Fruit fly (Drosophila melanogaster): Measurements from ENCODE around the gene Boh2.

Gene Boh2

dm6 chr2L:11155166-11155958, 23.5 kb upstream of the Boh2 start, which contains the start of gene CG6287 (continued):
- TF ChIP-seq net (GFP tag; optimal IDR thresholded peaks at IDR 0.05) (peak; percentile 92), fd59A (GFP tag; optimal IDR thresholded peaks at IDR 0.05) (peak; percentile 79), vri (GFP tag; optimal IDR thresholded peaks at IDR 0.05) (peak; percentile 81), CG6163 (GFP tag; IDR thresholded peaks at IDR 0.05) (peak; percentile 96), CG9139 (GFP tag; optimal IDR thresholded peaks at IDR 0.05) (peak; percentile 63), CG15336 (GFP tag; IDR thresholded peaks at IDR 0.05) (peak; percentile 97), Gug (GFP tag; IDR thresholded peaks at IDR 0.05) (peak; percentile 97), Hr38 (GFP tag; optimal IDR thresholded peaks at IDR 0.05) (peak; percentile 56), CG11294 (GFP tag; IDR thresholded peaks at IDR 0.05) (peak; percentile 96), CG11762 (GFP tag; optimal IDR thresholded peaks at IDR 0.05; ENCODE audit: insufficient read depth) (peak; percentile 93)

- TF ChIP-seq CG1621 (tag; optimal IDR thresholded peaks at IDR 0.05) (no peak), CG6276 (GFP tag; optimal IDR thresholded peaks at IDR 0.05) (no peak), esn (GFP tag; optimal IDR thresholded peaks at IDR 0.05) (no peak), Sox14 (GFP tag; optimal IDR thresholded peaks at IDR 0.05) (no peak), CG16779 (tag; optimal IDR thresholded peaks at IDR 0.05) (no peak), CG3919 (GFP tag; optimal IDR thresholded peaks at IDR 0.05) (no peak), pdm3 (GFP tag; optimal IDR thresholded peaks at IDR 0.05) (no peak), Lpt (GFP tag; optimal IDR thresholded peaks at IDR 0.05) (no peak), salr (GFP tag; optimal IDR thresholded peaks at IDR 0.05) (no peak), CG15336 (GFP tag; IDR thresholded peaks at IDR 0.05) (no peak), Sox102F (GFP tag; optimal IDR thresholded peaks at IDR 0.05) (no peak), eg (GFP tag; IDR thresholded peaks at IDR 0.05) (no peak), Hr4 (GFP tag; optimal IDR thresholded peaks at IDR 0.05) (no peak)
These were observed 10.8 kb upstream of the Boh2 start for dm6 chr2L:11167997-11168396.

- peak; percentile 23 for TF ChIP-seq svp (GFP tag)
- no peak for TF ChIP-seq Hr39 (GFP tag; optimal IDR thresholded peaks at IDR 0.05)
- TF ChIP-seq achi (GFP tag; optimal IDR thresholded peaks at IDR 0.05), result peak; percentile 1
- 0 out of 3 replicates have a peak, but pooled peaks have one; percentile 9 for TF ChIP-seq eg (GFP tag; IDR thresholded peaks at IDR 0.05)
These were observed 9.9 kb upstream of the Boh2 start for dm6 chr2L:11168684-11169549.

- TF ChIP-seq spab (GFP tag; optimal IDR thresholded peaks at IDR 0.05), result no peak
- TF ChIP-seq Sox15 (GFP tag; optimal IDR thresholded peaks at IDR 0.05), result no peak
- TF ChIP-seq Eip78C (GFP tag), result peak; percentile 32
- TF ChIP-seq dsx (GFP tag; optimal IDR thresholded peaks at IDR 0.05; ENCODE audit: poor library complexity, severe bottlenecking), result no peak
- peak; percentile 9 for TF ChIP-seq Hr4 (GFP tag; optimal IDR thresholded peaks at IDR 0.05)
- TF ChIP-seq CG31627 (GFP tag; optimal IDR thresholded peaks at IDR 0.05), result no peak
- TF ChIP-seq cyc (GFP tag; optimal IDR thresholded peaks at IDR 0.05), result no peak
- TF ChIP-seq CG15336 (GFP tag; IDR thresholded peaks at IDR 0.05), result no peak
- no peak for TF ChIP-seq vri (GFP tag; optimal IDR thresholded peaks at IDR 0.05)
- TF ChIP-seq CG34406 (GFP tag; optimal IDR thresholded peaks at IDR 0.05), result no peak
- no peak for TF ChIP-seq pdm3 (GFP tag; optimal IDR thresholded peaks at IDR 0.05)
- TF ChIP-seq CG11762 (GFP tag; optimal IDR thresholded peaks at IDR 0.05; ENCODE audit: insufficient read depth), result no peak
- TF ChIP-seq Ets96B (tag; optimal IDR thresholded peaks at IDR 0.05), result no peak
- no peak for TF ChIP-seq dac (GFP tag; optimal IDR thresholded peaks at IDR 0.05)
- TF ChIP-seq fkh (GFP tag; optimal IDR thresholded peaks at IDR 0.05), result no peak
- TF ChIP-seq svp (GFP tag), result peak; percentile 12
These were observed 8.9 kb upstream of the Boh2 start for dm6 chr2L:11169904-11170303.
